Fruit fly (Drosophila melanogaster): ENCODE results near the gene CG15533.

Gene CG15533

DNA sequence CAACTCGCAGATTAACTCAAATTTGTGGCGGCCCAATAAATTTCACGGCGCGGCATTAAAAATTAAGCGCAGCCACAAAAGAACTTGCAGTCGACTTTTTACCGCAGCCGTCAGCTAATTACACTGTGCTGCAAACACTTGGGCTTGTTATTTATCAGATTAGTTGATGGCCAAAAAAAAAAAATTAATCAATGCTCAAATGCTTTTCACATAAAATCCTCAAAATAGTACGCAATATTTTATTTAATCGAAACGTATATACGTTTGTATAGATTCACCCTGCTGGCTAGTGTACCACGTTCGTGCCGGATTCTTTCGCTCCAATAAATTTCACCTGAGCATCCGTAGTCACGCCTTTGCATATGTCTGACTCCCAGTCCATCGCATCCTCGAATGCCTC is 14.8 kb upstream of the CG15533 start (continued):
- TF ChIP-seq pros (GFP tag; optimal IDR thresholded peaks at IDR 0.05) (no peak), CG14710 (tag; optimal IDR thresholded peaks at IDR 0.05) (peak; percentile 41), kah (GFP tag; optimal IDR thresholded peaks at IDR 0.05) (peak; percentile 1), CG6254 (GFP tag; optimal IDR thresholded peaks at IDR 0.05) (peak; percentile 66), pfk (GFP tag; optimal IDR thresholded peaks at IDR 0.05) (no peak), CG6854 (GFP tag; optimal IDR thresholded peaks at IDR 0.05) (no peak), CG2129 (GFP tag; IDR thresholded peaks at IDR 0.05; ENCODE audit: partially characterized antibody) (no peak), CG4854 (GFP tag; optimal IDR thresholded peaks at IDR 0.05) (no peak), Hey (tag; optimal IDR thresholded peaks at IDR 0.05) (no peak), CG30431 (GFP tag; optimal IDR thresholded peaks at IDR 0.05) (peak; percentile 23), CG15073 (GFP tag; optimal IDR thresholded peaks at IDR 0.05) (no peak), Oaz (GFP tag; IDR thresholded peaks at IDR 0.05) (no peak), Vsx1 (GFP tag; optimal IDR thresholded peaks at IDR 0.05) (peak; percentile 45), CG9437 (GFP tag; optimal IDR thresholded peaks at IDR 0.05) (no peak), CG18764 (GFP tag; optimal IDR thresholded peaks at IDR 0.05) (peak; percentile 44), disco-r (GFP tag; optimal IDR thresholded peaks at IDR 0.05) (no peak), Scr (GFP tag; IDR thresholded peaks at IDR 0.05; ENCODE audit: partially characterized antibody) (no peak), maf-S (GFP tag; optimal IDR thresholded peaks at IDR 0.05) (no peak), CG17612 (GFP tag; IDR thresholded peaks at IDR 0.05) (peak; percentile 39; the same call in 1 of the 2 replicates), CG10267 (tag; optimal IDR thresholded peaks at IDR 0.05) (peak; percentile 46), Bgb (GFP tag; IDR thresholded peaks at IDR 0.05; ENCODE audit: partially characterized antibody) (no peak), CG3065 (GFP tag; optimal IDR thresholded peaks at IDR 0.05) (no peak), Gsc (GFP tag; IDR thresholded peaks at IDR 0.05) (no peak), jumu (GFP tag; optimal IDR thresholded peaks at IDR 0.05) (no peak), CG10979 (tag; optimal IDR thresholded peaks at IDR 0.05) (peak; percentile 73), CG17186 (GFP tag; optimal IDR thresholded peaks at IDR 0.05) (no peak), bcd (GFP tag; optimal IDR thresholded peaks at IDR 0.05) (peak; percentile 31), Ravus (GFP tag; IDR thresholded peaks at IDR 0.05) (no peak), crc (GFP tag; optimal IDR thresholded peaks at IDR 0.05) (no peak), CG7963 (GFP tag; IDR thresholded peaks at IDR 0.05; ENCODE audit: partially characterized antibody) (no peak), da (GFP tag; optimal IDR thresholded peaks at IDR 0.05) (no peak), al (GFP tag; IDR thresholded peaks at IDR 0.05) (no peak), HHEX (GFP tag; optimal IDR thresholded peaks at IDR 0.05) (peak; percentile 28), dmrt99B (tag; optimal IDR thresholded peaks at IDR 0.05) (peak; percentile 66), onecut (GFP tag; IDR thresholded peaks at IDR 0.05) (no peak; the same call in 1 of the 2 replicates), ham (GFP tag; IDR thresholded peaks at IDR 0.05) (no peak)

dm6 chr3R:30416765-30417274 is 11.8 kb upstream of the CG15533 start:
- TF ChIP-seq esg (GFP tag; conservative IDR thresholded peaks at IDR 0.05) (no peak), ase (GFP tag; IDR thresholded peaks at IDR 0.05) (no peak), pita (GFP tag; optimal IDR thresholded peaks at IDR 0.05) (no peak), gsb-n (tag; optimal IDR thresholded peaks at IDR 0.05) (peak; percentile 52), CG6254 (GFP tag; optimal IDR thresholded peaks at IDR 0.05) (no peak), CG9215 (GFP tag; IDR thresholded peaks at IDR 0.05) (no peak), Hey (tag; optimal IDR thresholded peaks at IDR 0.05) (peak; percentile 93), CG8944 (GFP tag; optimal IDR thresholded peaks at IDR 0.05) (no peak), zen2 (GFP tag; IDR thresholded peaks at IDR 0.05; ENCODE audit: partially characterized antibody) (0 out of 3 replicates have a peak, but pooled peaks have one; percentile 19), nerfin-1 (tag; optimal IDR thresholded peaks at IDR 0.05) (peak; percentile 30), CG8388 (GFP tag; optimal IDR thresholded peaks at IDR 0.05) (no peak), NC2β (GFP tag; optimal IDR thresholded peaks at IDR 0.05) (no peak), pros (GFP tag; optimal IDR thresholded peaks at IDR 0.05) (peak; percentile 49), CG7556 (GFP tag; optimal IDR thresholded peaks at IDR 0.05) (no peak), sens (GFP tag) (peak; percentile 35), D (optimal IDR thresholded peaks at IDR 0.05) (peak; percentile 42), D (GFP tag; optimal IDR thresholded peaks at IDR 0.05) (no peak), schlank (tag; optimal IDR thresholded peaks at IDR 0.05) (no peak), CG3995 (GFP tag; optimal IDR thresholded peaks at IDR 0.05) (no peak)

All from whole organism, embryonic.